Worm (Caenorhabditis elegans) whole organism, L3 larva: ENCODE data around the gene dnj-8.
A peak's percentile ranks its signal among the peaks of the same experiment; 100 is the strongest.

ENCODE experiments used
- elt-1 ChIP-seq: fragments of 150-350 bp; optimal IDR thresholded peaks from 2 replicates; lab custom pipeline; 2014; ENCODE audit warnings: missing biosample characterization, missing genetic modification characterization
- elt-2 ChIP-seq: sonication (generic microtip); optimal IDR thresholded peaks from 2 replicates; lab custom pipeline; 2016; ENCODE audit warnings: missing genetic modification reagents, mild to moderate bottlenecking, missing genetic modification characterization, missing compliant biosample characterization
- elt-3 ChIP-seq, 3 experiments: fragments of 150-350 bp in 1 of 3; sonication (generic microtip) in 2 of 3; optimal IDR thresholded peaks; 2 replicates in 2 of 3; 4 replicates in 1 of 3; lab custom pipeline; 2014 to 2017; ENCODE audit warnings: missing biosample characterization in 3 of 3, missing genetic modification characterization in 3 of 3
- nfya-1 ChIP-seq: sonication (generic microtip); optimal IDR thresholded peaks from 2 replicates; lab custom pipeline; 2017; ENCODE audit warnings: missing genetic modification characterization, mild to moderate bottlenecking, missing compliant biosample characterization, antibody characterized with exemption, moderate library complexity; ENCODE audit not compliant: insufficient read depth
- nhr-11 ChIP-seq: fragments of 150-350 bp; optimal IDR thresholded peaks from 2 replicates; lab custom pipeline; 2014; ENCODE audit warnings: missing biosample characterization, missing genetic modification characterization
- nhr-237 ChIP-seq: fragments of 150-350 bp; optimal IDR thresholded peaks from 2 replicates; lab custom pipeline; 2014; ENCODE audit warnings: missing biosample characterization, missing genetic modification characterization
- nhr-28 ChIP-seq: fragments of 150-350 bp; optimal IDR thresholded peaks from 2 replicates; lab custom pipeline; 2014; ENCODE audit warnings: missing biosample characterization, missing genetic modification characterization
- nhr-76 ChIP-seq: fragments of 150-350 bp; sonication (generic microtip); optimal IDR thresholded peaks from 5 replicates; lab custom pipeline; 2014; ENCODE audit warnings: missing biosample characterization, missing genetic modification characterization
- nhr-77 ChIP-seq: fragments of 150-350 bp; optimal IDR thresholded peaks from 2 replicates; lab custom pipeline; 2014; ENCODE audit warnings: missing biosample characterization, missing genetic modification characterization
- snpc-4 ChIP-seq: fragments of 150-350 bp; optimal IDR thresholded peaks from 2 replicates; lab custom pipeline; 2014; ENCODE audit warnings: missing biosample characterization, missing genetic modification characterization
- unc-62 ChIP-seq: fragments of 150-350 bp; sonication (generic microtip); optimal IDR thresholded peaks from 4 replicates; lab custom pipeline; 2014; ENCODE audit warnings: missing biosample characterization, missing genetic modification reagents, missing genetic modification characterization
- ztf-11 ChIP-seq: fragments of 150-350 bp; optimal IDR thresholded peaks from 2 replicates; lab custom pipeline; 2014; ENCODE audit warnings: missing biosample characterization, missing genetic modification characterization
- ztf-4 ChIP-seq: fragments of 150-350 bp; optimal IDR thresholded peaks from 2 replicates; lab custom pipeline; 2014; ENCODE audit warnings: missing biosample characterization, missing genetic modification characterization

- no peak for TF ChIP-seq nhr-11 (tag; lab: Kevin White, UChicago)
- peak; percentile 60 for TF ChIP-seq nfya-1 (tag; lab: Kevin White, UChicago)
- no peak for TF ChIP-seq nhr-77 (tag; lab: Kevin White, UChicago)
- no peak for TF ChIP-seq ztf-11
- TF ChIP-seq elt-1 (tag; lab: Kevin White, UChicago), result no peak
- no peak for TF ChIP-seq elt-2 (tag; lab: Kevin White, UChicago)
- TF ChIP-seq snpc-4, result no peak
- TF ChIP-seq ztf-4 (tag; lab: Kevin White, UChicago), result no peak
- TF ChIP-seq unc-62 (GFP tag; lab: Kevin White, UChicago), result no peak
- TF ChIP-seq nhr-76 (tag; lab: Kevin White, UChicago), result no peak
- no peak for TF ChIP-seq nhr-28 (tag; lab: Kevin White, UChicago)
- TF ChIP-seq elt-3 (tag; optimal IDR thresholded peaks at IDR 0.05; lab: Kevin White, UChicago), result no peak
- TF ChIP-seq nhr-237 (tag; lab: Kevin White, UChicago), result no peak
These were observed at the start of gene dnj-8 for ce11 chrII:6598050-6598449.
